Worm (Caenorhabditis elegans): ENCODE results near the gene glp-1.

Gene glp-1

ce11 chrIII:9072704-9073103 is 19.3 kb upstream of the glp-1 start:
- TF ChIP-seq B0310.2 (tag; optimal IDR thresholded peaks at IDR 0.05) (no peak), ama-1 (optimal IDR thresholded peaks at IDR 0.05) (no peak), ceh-13 (GFP tag; optimal IDR thresholded peaks at IDR 0.05) (no peak), tbx-37 (GFP tag; conservative IDR thresholded peaks at IDR 0.05) (no peak), F13C5.2 (tag; optimal IDR thresholded peaks at IDR 0.05) (no peak), hmbx-1 (tag; optimal IDR thresholded peaks at IDR 0.05) (no peak), hmg-4 (GFP tag; optimal IDR thresholded peaks at IDR 0.05) (no peak), aly-1 (tag; optimal IDR thresholded peaks at IDR 0.05) (no peak), hnd-1 (tag; optimal IDR thresholded peaks at IDR 0.05) (no peak)

- TF ChIP-seq ceh-36 (tag; optimal IDR thresholded peaks at IDR 0.05) (no peak), ama-1 (optimal IDR thresholded peaks at IDR 0.05) (no peak), tra-4 (tag; optimal IDR thresholded peaks at IDR 0.05) (no peak), aly-1 (tag; optimal IDR thresholded peaks at IDR 0.05) (no peak), ets-7 (tag; optimal IDR thresholded peaks at IDR 0.05) (no peak), pes-1 (GFP tag; IDR thresholded peaks at IDR 0.05) (no peak), ceh-13 (GFP tag; optimal IDR thresholded peaks at IDR 0.05) (no peak), sea-1 (GFP tag; conservative IDR thresholded peaks at IDR 0.05) (no peak), tbx-37 (GFP tag; conservative IDR thresholded peaks at IDR 0.05) (no peak), hnd-1 (tag; optimal IDR thresholded peaks at IDR 0.05) (no peak)
Measured at ce11 chrIII:9075539-9075938, 16.5 kb upstream of the glp-1 start, which contains the start of gene F02A9.7. Gene F02A9.7, minus strand, starts transcription at chrIII:9075639.

DNA sequence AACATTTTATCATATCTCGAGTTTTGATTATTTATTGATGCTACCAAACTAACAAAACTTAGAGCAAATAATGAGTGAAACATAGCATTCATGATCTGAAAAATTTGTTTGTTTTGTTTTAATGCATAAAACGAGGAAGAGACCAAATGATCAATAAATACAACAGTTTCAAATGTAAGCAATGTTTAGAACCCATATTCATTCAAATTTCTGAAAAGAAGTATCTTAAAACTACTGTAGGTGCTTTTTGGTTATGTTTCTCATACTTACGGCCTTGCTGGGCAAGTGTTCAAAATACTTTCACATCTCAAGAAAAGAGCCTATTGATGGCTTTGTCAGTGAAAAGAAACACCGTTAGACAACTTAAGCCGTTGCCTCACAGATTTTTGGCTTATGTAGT is 14.3 kb upstream of the glp-1 start, which contains the start of gene F02A9.1:
TSS of gene F02A9.1 (minus strand) at position 101 of the 400 bp plus-strand sequence.
- no peak for TF ChIP-seq pes-1 (GFP tag; IDR thresholded peaks at IDR 0.05)

ce11 chrIII:9080127-9080526 is 11.9 kb upstream of the glp-1 start:
- TF ChIP-seq flt-1 (GFP tag; IDR thresholded peaks at IDR 0.05) (no peak), scrt-1 (GFP tag; IDR thresholded peaks at IDR 0.05) (no peak), hmg-4 (GFP tag; optimal IDR thresholded peaks at IDR 0.05) (no peak), aly-1 (tag; optimal IDR thresholded peaks at IDR 0.05) (no peak), ets-7 (tag; optimal IDR thresholded peaks at IDR 0.05) (no peak), ceh-36 (tag; optimal IDR thresholded peaks at IDR 0.05) (no peak), pes-1 (GFP tag; IDR thresholded peaks at IDR 0.05) (no peak), hmbx-1 (tag; optimal IDR thresholded peaks at IDR 0.05) (no peak), ama-1 (optimal IDR thresholded peaks at IDR 0.05) (no peak), tbx-37 (GFP tag; conservative IDR thresholded peaks at IDR 0.05) (no peak), tra-4 (tag; optimal IDR thresholded peaks at IDR 0.05) (no peak), B0310.2 (tag; optimal IDR thresholded peaks at IDR 0.05) (no peak)

DNA sequence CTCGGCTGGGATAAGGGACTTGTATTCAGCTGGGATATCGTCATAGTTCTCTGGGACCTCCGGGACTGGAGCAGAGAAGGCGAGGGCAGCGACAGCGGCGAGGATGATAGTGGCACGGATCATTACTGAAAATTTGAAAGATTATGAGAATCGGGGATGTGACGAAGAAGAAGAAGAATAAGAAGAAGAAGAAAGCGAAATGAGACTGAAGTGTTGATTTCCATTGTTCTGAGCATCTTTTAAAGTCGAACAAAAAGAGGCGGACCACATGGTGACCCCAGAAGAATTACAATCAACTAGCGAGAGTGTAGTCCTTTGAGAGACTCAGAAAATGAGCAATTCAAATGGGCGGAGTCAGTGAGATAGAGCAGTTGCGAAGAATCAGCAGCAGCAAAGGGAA is 11.0 kb upstream of the glp-1 start, which contains the start of gene far-1:
TSS of gene far-1 (minus strand) at position 125 of the 400 bp plus-strand sequence.
- no peak for TF ChIP-seq sea-1 (GFP tag; conservative IDR thresholded peaks at IDR 0.05)
- no peak for TF ChIP-seq pes-1 (GFP tag; IDR thresholded peaks at IDR 0.05)
- TF ChIP-seq tra-4 (tag; optimal IDR thresholded peaks at IDR 0.05), result no peak
- no peak for TF ChIP-seq ceh-36 (tag; optimal IDR thresholded peaks at IDR 0.05)
- TF ChIP-seq tbx-37 (GFP tag; conservative IDR thresholded peaks at IDR 0.05), result no peak
- TF ChIP-seq ceh-13 (GFP tag; optimal IDR thresholded peaks at IDR 0.05), result no peak
- no peak for TF ChIP-seq flt-1 (GFP tag; IDR thresholded peaks at IDR 0.05)
- TF ChIP-seq F13C5.2 (tag; optimal IDR thresholded peaks at IDR 0.05), result no peak
- TF ChIP-seq hmbx-1 (tag; optimal IDR thresholded peaks at IDR 0.05), result no peak
- TF ChIP-seq hnd-1 (tag; optimal IDR thresholded peaks at IDR 0.05), result no peak
- TF ChIP-seq tbx-11 (GFP tag; IDR thresholded peaks at IDR 0.05), result no peak
- TF ChIP-seq ets-7 (tag; optimal IDR thresholded peaks at IDR 0.05), result no peak
- TF ChIP-seq scrt-1 (GFP tag; IDR thresholded peaks at IDR 0.05), result no peak
- TF ChIP-seq hmg-4 (GFP tag; optimal IDR thresholded peaks at IDR 0.05), result no peak
- no peak for TF ChIP-seq aly-1 (tag; optimal IDR thresholded peaks at IDR 0.05)
- no peak for TF ChIP-seq ama-1 (optimal IDR thresholded peaks at IDR 0.05)

ce11 chrIII:9081763-9082162 is 10.3 kb upstream of the glp-1 start, which contains the start of gene far-2:
Gene far-2, plus strand, starts transcription at chrIII:9081828.
- no peak for TF ChIP-seq sea-1 (GFP tag; conservative IDR thresholded peaks at IDR 0.05)
- no peak for TF ChIP-seq hmg-4 (GFP tag; optimal IDR thresholded peaks at IDR 0.05)

- TF ChIP-seq tra-4 (tag; optimal IDR thresholded peaks at IDR 0.05), result no peak
- TF ChIP-seq tbx-37 (GFP tag; conservative IDR thresholded peaks at IDR 0.05), result no peak
- TF ChIP-seq scrt-1 (GFP tag; IDR thresholded peaks at IDR 0.05), result no peak
- TF ChIP-seq pes-1 (GFP tag; IDR thresholded peaks at IDR 0.05), result no peak
- no peak for TF ChIP-seq hmbx-1 (tag; optimal IDR thresholded peaks at IDR 0.05)
- no peak for TF ChIP-seq B0310.2 (tag; optimal IDR thresholded peaks at IDR 0.05)
- TF ChIP-seq ets-7 (tag; optimal IDR thresholded peaks at IDR 0.05), result no peak
- no peak for TF ChIP-seq aly-1 (tag; optimal IDR thresholded peaks at IDR 0.05)
- no peak for TF ChIP-seq F13C5.2 (tag; optimal IDR thresholded peaks at IDR 0.05)
- no peak for TF ChIP-seq sea-1 (GFP tag; conservative IDR thresholded peaks at IDR 0.05)
- TF ChIP-seq ama-1 (optimal IDR thresholded peaks at IDR 0.05), result no peak
- TF ChIP-seq hnd-1 (tag; optimal IDR thresholded peaks at IDR 0.05), result no peak
- no peak for TF ChIP-seq tbx-11 (GFP tag; IDR thresholded peaks at IDR 0.05)
Measured at ce11 chrIII:9083118-9083517, 8.9 kb upstream of the glp-1 start.

ce11 chrIII:9084329-9084728 is 7.7 kb upstream of the glp-1 start:
- TF ChIP-seq sea-1 (GFP tag; conservative IDR thresholded peaks at IDR 0.05), result no peak
- TF ChIP-seq aly-1 (tag; optimal IDR thresholded peaks at IDR 0.05), result no peak
- TF ChIP-seq ceh-36 (tag; optimal IDR thresholded peaks at IDR 0.05), result no peak
- TF ChIP-seq tbx-11 (GFP tag; IDR thresholded peaks at IDR 0.05), result no peak
- no peak for TF ChIP-seq ama-1 (optimal IDR thresholded peaks at IDR 0.05)
- no peak for TF ChIP-seq scrt-1 (GFP tag; IDR thresholded peaks at IDR 0.05)
- no peak for TF ChIP-seq hnd-1 (tag; optimal IDR thresholded peaks at IDR 0.05)
- no peak for TF ChIP-seq ets-7 (tag; optimal IDR thresholded peaks at IDR 0.05)
- TF ChIP-seq ceh-13 (GFP tag; optimal IDR thresholded peaks at IDR 0.05), result no peak
- TF ChIP-seq hmbx-1 (tag; optimal IDR thresholded peaks at IDR 0.05), result no peak
- TF ChIP-seq hmg-4 (GFP tag; optimal IDR thresholded peaks at IDR 0.05), result no peak
